Worm (Caenorhabditis elegans) whole organism, L2 larva: Measurements from ENCODE around the gene F55A11.1.

Experiments used
- C34F6.9 ChIP-seq: fragments of 150-350 bp; optimal IDR thresholded peaks from 2 replicates; lab custom pipeline; 2014; ENCODE audit warnings: missing biosample characterization, missing genetic modification characterization
- R02D3.7 ChIP-seq: fragments of 150-350 bp; optimal IDR thresholded peaks from 2 replicates; lab custom pipeline; 2014; ENCODE audit warnings: missing biosample characterization, missing genetic modification characterization
- aly-2 ChIP-seq: fragments of 150-350 bp; optimal IDR thresholded peaks from 2 replicates; lab custom pipeline; 2014; ENCODE audit warnings: missing biosample characterization, missing genetic modification characterization
- blmp-1 ChIP-seq: sonication (generic microtip); optimal IDR thresholded peaks from 2 replicates; lab custom pipeline; 2017; ENCODE audit warnings: missing genetic modification characterization, mild to moderate bottlenecking, missing compliant biosample characterization, antibody characterized with exemption, moderate library complexity; ENCODE audit not compliant: insufficient read depth
- ceh-82 ChIP-seq: fragments of 150-350 bp; optimal IDR thresholded peaks from 2 replicates; lab custom pipeline; 2014; ENCODE audit warnings: missing biosample characterization, missing genetic modification characterization
- crh-2 ChIP-seq: sonication (generic microtip); optimal IDR thresholded peaks from 2 replicates; lab custom pipeline; 2017; ENCODE audit warnings: missing biosample characterization, missing genetic modification characterization
- egl-27 ChIP-seq: sonication (generic microtip); optimal IDR thresholded peaks from 3 replicates; lab custom pipeline; 2017; ENCODE audit warnings: missing biosample characterization, missing genetic modification reagents, missing genetic modification characterization
- elt-1 ChIP-seq: fragments of 150-350 bp; optimal IDR thresholded peaks from 2 replicates; lab custom pipeline; 2014; ENCODE audit warnings: missing biosample characterization, missing genetic modification characterization
- elt-3 ChIP-seq: sonication (generic microtip); optimal IDR thresholded peaks from 2 replicates; lab custom pipeline; 2017; ENCODE audit warnings: missing biosample characterization, missing genetic modification characterization
- lin-11 ChIP-seq: fragments of 150-350 bp; sonication (generic microtip); optimal IDR thresholded peaks from 2 replicates; lab custom pipeline; 2014; ENCODE audit warnings: missing biosample characterization, missing genetic modification characterization, inconsistent platforms, mixed read lengths
- lin-13 ChIP-seq: fragments of 150-350 bp; optimal IDR thresholded peaks from 2 replicates; lab custom pipeline; 2014; ENCODE audit warnings: missing biosample characterization, missing genetic modification reagents, missing genetic modification characterization
- lsy-2 ChIP-seq, 2 experiments: fragments of 150-350 bp in 1 of 2; sonication (generic microtip) in 1 of 2; optimal IDR thresholded peaks; 2 replicates each; lab custom pipeline; 2014 to 2017; ENCODE audit warnings: missing biosample characterization in 2 of 2, missing genetic modification characterization in 2 of 2
- mbf-1 ChIP-seq: sonication (generic microtip); optimal IDR thresholded peaks from 2 replicates; lab custom pipeline; 2017; ENCODE audit warnings: missing biosample characterization, missing genetic modification characterization
- mdl-1 ChIP-seq, 2 experiments: fragments of 150-350 bp in 1 of 2; sonication (generic microtip) in 1 of 2; optimal IDR thresholded peaks; 2 replicates each; lab custom pipeline; 2017; ENCODE audit warnings: missing biosample characterization in 2 of 2, missing genetic modification characterization in 2 of 2
- nhr-10 ChIP-seq: sonication (generic microtip); optimal IDR thresholded peaks from 2 replicates; lab custom pipeline; 2017; ENCODE audit warnings: missing biosample characterization, missing genetic modification characterization
- nhr-11 ChIP-seq: fragments of 150-350 bp; optimal IDR thresholded peaks from 2 replicates; lab custom pipeline; 2014; ENCODE audit warnings: missing biosample characterization, missing genetic modification characterization
- nhr-129 ChIP-seq: fragments of 150-350 bp; optimal IDR thresholded peaks from 2 replicates; lab custom pipeline; 2014; ENCODE audit warnings: missing biosample characterization, missing genetic modification characterization
- nhr-21 ChIP-seq: fragments of 150-350 bp; optimal IDR thresholded peaks from 2 replicates; lab custom pipeline; 2014; ENCODE audit warnings: missing biosample characterization, missing genetic modification characterization
- nhr-23 ChIP-seq: fragments of 150-350 bp; optimal IDR thresholded peaks from 2 replicates; lab custom pipeline; 2014; ENCODE audit warnings: missing biosample characterization, missing genetic modification reagents, missing genetic modification characterization
- nhr-237 ChIP-seq: fragments of 150-350 bp; optimal IDR thresholded peaks from 2 replicates; lab custom pipeline; 2014; ENCODE audit warnings: missing biosample characterization, missing genetic modification characterization
- nhr-25 ChIP-seq: fragments of 150-350 bp; sonication (generic microtip); optimal IDR thresholded peaks from 3 replicates; lab custom pipeline; 2014; ENCODE audit warnings: missing biosample characterization, missing genetic modification characterization
- peb-1 ChIP-seq: fragments of 150-350 bp; optimal IDR thresholded peaks from 2 replicates; lab custom pipeline; 2014; ENCODE audit warnings: missing biosample characterization, missing genetic modification characterization
- sem-4 ChIP-seq: fragments of 150-350 bp; optimal IDR thresholded peaks from 2 replicates; lab custom pipeline; 2014; ENCODE audit warnings: missing biosample characterization, missing genetic modification reagents, missing genetic modification characterization
- skn-1 ChIP-seq: sonication (generic microtip); optimal IDR thresholded peaks from 2 replicates; lab custom pipeline; 2017; ENCODE audit warnings: missing biosample characterization, missing genetic modification characterization
- sma-3 ChIP-seq: sonication (generic microtip); optimal IDR thresholded peaks from 2 replicates; lab custom pipeline; 2016; ENCODE audit warnings: missing genetic modification reagents, missing genetic modification characterization, missing compliant biosample characterization
- sma-9 ChIP-seq, 2 experiments: fragments of 150-350 bp in 1 of 2; sonication (generic microtip) in 1 of 2; optimal IDR thresholded peaks; 2 replicates each; lab custom pipeline; 2014 to 2016; ENCODE audit warnings: missing genetic modification characterization in 2 of 2, mild to moderate bottlenecking in 1 of 2, missing biosample characterization in 1 of 2, missing compliant biosample characterization in 1 of 2, missing genetic modification reagents in 1 of 2, moderate library complexity in 1 of 2
- snpc-4 ChIP-seq: fragments of 150-350 bp; optimal IDR thresholded peaks from 2 replicates; lab custom pipeline; 2014; ENCODE audit warnings: missing biosample characterization, missing genetic modification characterization
- unc-39 ChIP-seq: fragments of 150-350 bp; optimal IDR thresholded peaks from 2 replicates; lab custom pipeline; 2014; ENCODE audit warnings: missing biosample characterization, missing genetic modification characterization
- unc-55 ChIP-seq: fragments of 150-350 bp; sonication (generic microtip); optimal IDR thresholded peaks from 3 replicates; lab custom pipeline; 2014; ENCODE audit warnings: missing biosample characterization, missing genetic modification reagents, missing genetic modification characterization
- unc-62 ChIP-seq: fragments of 150-350 bp; optimal IDR thresholded peaks from 2 replicates; lab custom pipeline; 2014; ENCODE audit warnings: missing biosample characterization, missing genetic modification reagents, missing genetic modification characterization
- zag-1 ChIP-seq: fragments of 150-350 bp; optimal IDR thresholded peaks from 2 replicates; lab custom pipeline; 2014; ENCODE audit warnings: missing biosample characterization, missing genetic modification characterization
- ztf-1 ChIP-seq: fragments of 200-800 bp; sonication (Bioruptor generic); conservative IDR thresholded peaks from 2 replicates; pipeline ENCODE4 v1.3.6; 2022; ENCODE audit warnings: missing genetic modification characterization, missing compliant biosample characterization
- ztf-11 ChIP-seq: sonication (generic microtip); optimal IDR thresholded peaks from 2 replicates; lab custom pipeline; 2017; ENCODE audit warnings: missing biosample characterization, missing genetic modification characterization
- ztf-4 ChIP-seq: fragments of 150-350 bp; optimal IDR thresholded peaks from 2 replicates; lab custom pipeline; 2014; ENCODE audit warnings: missing biosample characterization, missing genetic modification characterization

The F55A11.1 gene

DNA sequence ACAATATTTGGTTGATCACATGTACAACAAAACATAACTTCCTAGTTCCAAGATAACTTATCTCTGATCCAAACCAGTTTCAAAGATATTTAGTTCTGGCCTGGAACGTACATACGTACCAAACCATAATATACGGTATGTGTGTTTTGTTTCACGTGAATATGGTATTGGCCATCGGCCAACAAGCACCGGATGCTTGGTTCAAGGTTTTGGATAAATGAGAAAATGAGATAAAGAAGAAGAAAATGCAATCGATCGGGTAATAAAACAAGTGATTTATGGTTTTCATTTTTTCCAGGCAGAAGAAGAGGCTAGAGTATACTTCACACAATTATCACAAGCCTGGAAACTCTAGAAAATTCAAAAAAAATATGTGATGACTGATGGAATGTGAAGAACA lies 31.2 kb upstream of the F55A11.1 start:
- TF ChIP-seq egl-27 (tag; lab: Kevin White, UChicago): peak; percentile 69
- no peak for TF ChIP-seq aly-2 (tag; lab: Kevin White, UChicago)
- no peak for TF ChIP-seq lin-11 (tag; lab: Kevin White, UChicago)
- TF ChIP-seq mdl-1 (tag; optimal IDR thresholded peaks at IDR 0.05; lab: Kevin White, UChicago): peak in 1 of 2 experiments; percentile 2
- TF ChIP-seq ztf-1: no peak
- TF ChIP-seq nhr-21 (tag; lab: Kevin White, UChicago): peak; percentile 73
- TF ChIP-seq sma-9 (GFP tag; optimal IDR thresholded peaks at IDR 0.05; lab: Kevin White, UChicago): peak; percentile 79
- no peak for TF ChIP-seq sma-9 (tag; optimal IDR thresholded peaks at IDR 0.05; lab: Kevin White, UChicago)
- no peak for TF ChIP-seq lsy-2 (tag; optimal IDR thresholded peaks at IDR 0.05; lab: Kevin White, UChicago)
- TF ChIP-seq nhr-25 (tag; lab: Kevin White, UChicago): peak; percentile 52
- TF ChIP-seq ceh-82 (tag; lab: Kevin White, UChicago): no peak
- TF ChIP-seq sma-3 (GFP tag; lab: Kevin White, UChicago): peak; percentile 59

DNA sequence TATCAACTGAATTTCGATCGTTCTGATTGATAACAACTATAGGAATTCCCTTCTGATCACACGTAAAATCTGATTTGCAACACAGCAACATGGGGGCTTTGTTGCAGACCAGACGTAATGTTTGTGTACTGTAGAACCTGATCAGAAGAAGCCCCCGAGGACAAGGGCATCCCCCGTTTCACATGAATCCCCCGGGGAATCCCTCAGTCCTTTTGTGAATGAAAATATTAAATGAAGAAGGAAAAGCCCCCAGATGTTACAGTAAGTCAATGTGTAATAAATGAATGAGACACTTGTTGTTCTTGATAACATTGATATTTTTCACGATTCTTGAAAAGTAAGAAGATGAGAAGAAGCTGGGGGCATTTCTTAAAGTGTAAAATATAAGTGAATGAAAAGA lies 30.0 kb upstream of the F55A11.1 start:
- TF ChIP-seq blmp-1 (tag; lab: Kevin White, UChicago) (peak; percentile 38), peb-1 (tag; lab: Kevin White, UChicago) (no peak), snpc-4 (tag; lab: Kevin White, UChicago) (no peak), nhr-25 (tag; lab: Kevin White, UChicago) (peak; percentile 81), R02D3.7 (tag; lab: Kevin White, UChicago) (no peak), ztf-4 (no peak), unc-62 (no peak), unc-39 (no peak), ztf-11 (no peak), nhr-23 (no peak), lin-13 (no peak), crh-2 (tag; lab: Kevin White, UChicago) (no peak), elt-3 (tag; lab: Kevin White, UChicago) (no peak), C34F6.9 (tag; lab: Kevin White, UChicago) (no peak), skn-1 (tag; lab: Kevin White, UChicago) (no peak)
- TF ChIP-seq, all 48 proteins: peak for 2

DNA sequence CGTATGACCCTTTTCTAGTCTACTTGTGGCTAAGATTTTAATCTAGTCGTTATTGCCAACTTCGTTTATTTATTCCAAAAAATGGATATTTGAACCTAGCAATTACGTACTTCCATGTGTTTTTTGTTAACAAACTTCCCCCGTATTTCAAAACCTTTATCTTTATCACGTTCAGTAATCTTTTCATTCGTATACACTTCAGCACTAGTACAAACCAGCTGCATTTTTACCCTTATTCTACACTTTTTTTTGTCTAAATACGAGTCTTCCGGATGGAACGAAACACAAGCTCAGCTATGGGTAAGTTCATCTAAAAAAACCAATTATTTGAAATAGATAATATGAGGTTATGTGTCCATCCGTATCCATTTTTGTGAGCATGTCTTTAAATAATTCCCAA lies 25.3 kb upstream of the F55A11.1 start, which contains the start of gene D2023.1:
D2023.1 (plus strand) TSS at position 77 of the 400 bp plus-strand sequence.
- TF ChIP-seq mbf-1 (no peak), peb-1 (tag; lab: Kevin White, UChicago) (no peak), ztf-4 (no peak), sma-3 (GFP tag; lab: Kevin White, UChicago) (no peak)

DNA sequence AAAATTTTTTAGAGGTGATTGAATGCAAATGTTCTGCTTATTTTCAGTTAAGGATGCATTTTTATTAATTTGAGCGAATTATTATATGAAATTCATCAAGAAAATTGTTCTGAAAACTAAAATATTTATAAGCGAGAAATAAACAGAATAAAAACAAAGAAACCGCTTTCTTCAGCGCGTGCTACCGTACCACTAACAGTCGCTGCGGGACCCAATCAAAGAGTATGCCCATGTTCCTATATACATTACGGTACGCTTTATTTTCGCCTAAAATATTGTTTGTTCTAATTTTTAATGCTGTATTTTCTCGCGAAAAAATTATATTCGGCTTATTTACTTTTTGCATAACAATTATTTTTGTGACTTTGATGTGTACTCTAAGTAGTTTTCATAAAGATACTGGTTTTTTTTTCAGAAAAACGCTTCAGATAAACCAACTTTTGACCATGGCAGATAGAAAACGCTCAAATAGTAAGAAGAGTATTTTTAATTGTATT lies 23.6 kb upstream of the F55A11.1 start, which contains the start of gene F55A11.8:
F55A11.8 (plus strand) TSS at position 447 of the 497 bp plus-strand sequence.
- no peak for TF ChIP-seq nhr-129

DNA sequence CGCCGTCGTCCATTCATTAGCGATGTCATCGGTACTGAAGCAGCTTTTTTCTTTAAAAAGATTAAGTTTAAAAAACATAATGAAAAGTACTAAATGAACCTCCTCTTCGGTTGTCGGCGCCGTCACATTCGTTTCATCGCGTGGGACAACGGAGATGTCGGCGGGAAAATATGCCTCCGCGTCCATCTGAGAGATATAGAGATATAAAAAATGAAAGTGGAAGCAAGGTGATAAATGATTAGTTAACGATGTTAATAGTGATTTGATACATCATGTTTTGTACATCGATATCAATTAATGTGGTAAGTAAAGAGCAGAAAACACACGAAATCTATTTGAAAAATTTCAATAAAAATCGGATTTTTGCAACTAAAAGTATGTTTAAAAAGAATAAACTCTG lies 23.1 kb upstream of the F55A11.1 start, which contains the start of gene F55A11.7:
F55A11.7 (minus strand) TSS at position 186 of the 400 bp plus-strand sequence.
- no peak for TF ChIP-seq nhr-25 (tag; lab: Kevin White, UChicago)
- no peak for TF ChIP-seq sma-9 (GFP tag; optimal IDR thresholded peaks at IDR 0.05; lab: Kevin White, UChicago)
- no peak for TF ChIP-seq sma-9 (tag; optimal IDR thresholded peaks at IDR 0.05; lab: Kevin White, UChicago)
- TF ChIP-seq elt-3 (tag; lab: Kevin White, UChicago): no peak
- no peak for TF ChIP-seq mdl-1 (tag; optimal IDR thresholded peaks at IDR 0.05; lab: Kevin White, UChicago)
- TF ChIP-seq nhr-10 (tag; lab: Kevin White, UChicago): no peak
- no peak for TF ChIP-seq zag-1 (tag; lab: Kevin White, UChicago)
- TF ChIP-seq nhr-237 (tag; lab: Kevin White, UChicago): no peak
- no peak for TF ChIP-seq peb-1 (tag; lab: Kevin White, UChicago)
- TF ChIP-seq nhr-11 (tag; lab: Kevin White, UChicago): no peak
- TF ChIP-seq nhr-129: no peak
- TF ChIP-seq blmp-1 (tag; lab: Kevin White, UChicago): no peak
- TF ChIP-seq unc-62: no peak
- TF ChIP-seq elt-1 (tag; lab: Kevin White, UChicago): no peak
- no peak for TF ChIP-seq snpc-4 (tag; lab: Kevin White, UChicago)
- TF ChIP-seq aly-2 (tag; lab: Kevin White, UChicago): no peak
- no peak for TF ChIP-seq sem-4 (tag; lab: Kevin White, UChicago)
- no peak for TF ChIP-seq unc-55 (GFP tag; lab: Kevin White, UChicago)
